Worm (Caenorhabditis elegans): ENCODE measurements around the gene F49E11.2.

DNA sequence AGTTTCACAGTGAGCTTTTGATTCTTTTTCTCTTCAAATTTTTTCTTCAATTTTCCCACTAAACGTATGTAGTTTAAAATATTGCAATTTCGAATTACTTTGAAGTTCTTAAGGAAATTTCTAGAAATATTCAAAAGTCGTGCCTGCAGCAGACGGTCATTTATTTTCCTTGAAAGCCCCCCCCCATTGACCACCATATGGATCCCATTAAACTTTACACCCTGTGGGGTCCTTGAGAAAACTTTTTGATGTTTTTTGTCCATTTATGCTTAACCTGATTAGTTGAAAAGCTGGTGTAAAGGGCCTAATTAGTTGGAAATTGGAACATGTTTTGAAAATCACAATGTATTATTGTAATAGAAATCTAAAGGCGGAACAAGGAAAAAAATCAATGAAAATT is 29.3 kb downstream of the F49E11.2 start:
- TF ChIP-seq ama-1 (optimal IDR thresholded peaks at IDR 0.05) = no peak
- TF ChIP-seq efl-1 (optimal IDR thresholded peaks at IDR 0.05) = no peak
- no peak for TF ChIP-seq efl-1 (GFP tag; optimal IDR thresholded peaks at IDR 0.05 in 1 of 2)
- TF ChIP-seq lsy-2 (tag; optimal IDR thresholded peaks at IDR 0.05) = no peak
- TF ChIP-seq sptf-1 (tag; optimal IDR thresholded peaks at IDR 0.05) = no peak
- TF ChIP-seq nhr-28 (tag; optimal IDR thresholded peaks at IDR 0.05) = no peak
- no peak for TF ChIP-seq elt-2 (tag; optimal IDR thresholded peaks at IDR 0.05)
- TF ChIP-seq ztf-11 (tag; optimal IDR thresholded peaks at IDR 0.05) = no peak

Measured in whole organism, L1 larva.